Worm (Caenorhabditis elegans) whole organism, L1 larva: ENCODE results near the gene rod-1.

Source experiments
- F16B12.6 ChIP-seq: fragments of 150-350 bp; optimal IDR thresholded peaks from 2 replicates; lab custom pipeline; 2014; ENCODE audit warnings: missing biosample characterization, missing genetic modification characterization
- aly-2 ChIP-seq: fragments of 150-350 bp; optimal IDR thresholded peaks from 2 replicates; lab custom pipeline; 2014; ENCODE audit warnings: missing biosample characterization, missing genetic modification characterization
- fkh-4 ChIP-seq: sonication (generic microtip); optimal IDR thresholded peaks from 2 replicates; lab custom pipeline; 2016; ENCODE audit warnings: missing compliant biosample characterization, missing genetic modification characterization, borderline replicate concordance
- lin-35 ChIP-seq, 2 experiments: fragments of 150-350 bp; optimal IDR thresholded peaks; 2 replicates each; lab custom pipeline; 2014; ENCODE audit warnings: missing biosample characterization in 2 of 2, missing genetic modification characterization in 2 of 2, missing genetic modification reagents in 2 of 2
- lir-3 ChIP-seq: sonication (generic microtip); optimal IDR thresholded peaks from 2 replicates; lab custom pipeline; 2016; ENCODE audit warnings: mild to moderate bottlenecking, missing genetic modification characterization, moderate library complexity, missing compliant biosample characterization; ENCODE audit not compliant: poor library complexity
- lsy-2 ChIP-seq, 2 experiments: fragments of 150-350 bp; optimal IDR thresholded peaks; 2 replicates each; lab custom pipeline; 2014; ENCODE audit warnings: missing biosample characterization in 2 of 2, missing genetic modification characterization in 2 of 2

DNA sequence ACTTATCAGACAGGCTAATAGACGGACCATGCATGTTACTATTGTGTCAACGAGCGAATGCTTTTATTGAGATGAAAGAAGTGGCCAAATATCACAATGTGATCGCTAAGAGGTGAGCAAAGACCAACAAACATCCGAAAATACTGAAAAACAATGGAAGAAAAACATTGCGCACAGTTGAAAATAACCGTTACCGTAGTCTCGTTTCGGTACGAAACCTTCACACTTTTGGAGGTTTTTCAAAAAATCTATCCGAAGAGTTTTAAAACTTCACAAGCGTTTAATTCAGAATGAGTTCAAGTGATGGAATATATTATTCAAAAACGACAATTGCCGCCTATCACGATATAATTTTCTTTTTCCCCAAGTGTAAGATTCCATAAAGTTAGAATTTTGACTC, 30.6 kb downstream of the rod-1 start:
- peak in 1 of 2 experiments; percentile 65 for TF ChIP-seq lin-35 (GFP tag; optimal IDR thresholded peaks at IDR 0.05; lab: Kevin White, UChicago)
- TF ChIP-seq F16B12.6 (tag; lab: Kevin White, UChicago), result no peak
- TF ChIP-seq fkh-4 (tag; lab: Kevin White, UChicago), result no peak
- TF ChIP-seq lir-3, result no peak
- peak; percentile 51 to 87 for TF ChIP-seq lsy-2 (tag; optimal IDR thresholded peaks at IDR 0.05; lab: Kevin White, UChicago)
- no peak for TF ChIP-seq aly-2 (tag; lab: Kevin White, UChicago)
